Fruit fly (Drosophila melanogaster) S2 (cell line): ENCODE results near the gene CG7276.

Source experiments
- CG8478 ChIP-seq: fragments of >200 bp; optimal IDR thresholded peaks from 2 replicates; lab custom pipeline; 2018
- CTCF ChIP-seq, 2 experiments: fragments of >200 bp; optimal IDR thresholded peaks; 2 replicates each; lab custom pipeline; 2018

dm6 chr3L:15520320-15520719, 22.3 kb downstream of the CG7276 start, which contains the start of gene yellow-k:
- TF ChIP-seq CG8478 = no peak
- no peak for TF ChIP-seq CTCF (optimal IDR thresholded peaks at IDR 0.05; lab: Kevin White, UChicago)
